Fruit fly (Drosophila melanogaster): ENCODE results near the gene kuk.
A peak's percentile ranks its signal among the peaks of the same experiment; 100 is the strongest.

The kuk gene

dm6 chr3R:17077968-17078417 is 2.1 kb upstream of the kuk start (continued):
- no peak for TF ChIP-seq sisA (GFP tag; IDR thresholded peaks at IDR 0.05)
- TF ChIP-seq CG12659 (GFP tag; optimal IDR thresholded peaks at IDR 0.05): no peak
- no peak for TF ChIP-seq btn (GFP tag; optimal IDR thresholded peaks at IDR 0.05)
- no peak for TF ChIP-seq chm (GFP tag; IDR thresholded peaks at IDR 0.05)
- TF ChIP-seq PHDP (tag; optimal IDR thresholded peaks at IDR 0.05): no peak
- no peak for TF ChIP-seq dan (GFP tag; IDR thresholded peaks at IDR 0.05)
- no peak for TF ChIP-seq NC2α (GFP tag; optimal IDR thresholded peaks at IDR 0.05)
- TF ChIP-seq CG17802 (tag; optimal IDR thresholded peaks at IDR 0.05): no peak
- no peak for TF ChIP-seq dpn (GFP tag; optimal IDR thresholded peaks at IDR 0.05)
- no peak for TF ChIP-seq klu (GFP tag; IDR thresholded peaks at IDR 0.05)
- no peak for TF ChIP-seq Poxn (GFP tag; IDR thresholded peaks at IDR 0.05)
- TF ChIP-seq CG18262 (tag; optimal IDR thresholded peaks at IDR 0.05): no peak
- no peak for TF ChIP-seq Hmx (GFP tag; optimal IDR thresholded peaks at IDR 0.05)
- TF ChIP-seq wor (GFP tag; IDR thresholded peaks at IDR 0.05): no peak
- no peak for TF ChIP-seq Myb (GFP tag; optimal IDR thresholded peaks at IDR 0.05)
- no peak for TF ChIP-seq CG11085 (GFP tag; IDR thresholded peaks at IDR 0.05)
- no peak for TF ChIP-seq Six4 (GFP tag; optimal IDR thresholded peaks at IDR 0.05)
- no peak for TF ChIP-seq CG8478 (optimal IDR thresholded peaks at IDR 0.05)
- TF ChIP-seq Blimp-1 (GFP tag; optimal IDR thresholded peaks at IDR 0.05): no peak
- TF ChIP-seq onecut (GFP tag; IDR thresholded peaks at IDR 0.05): no peak
- TF ChIP-seq CG10979 (tag; optimal IDR thresholded peaks at IDR 0.05): no peak
- no peak for TF ChIP-seq tgo (GFP tag; IDR thresholded peaks at IDR 0.05)
- TF ChIP-seq ssp (GFP tag; IDR thresholded peaks at IDR 0.05): no peak
- no peak for TF ChIP-seq ara (GFP tag; IDR thresholded peaks at IDR 0.05)
- no peak for TF ChIP-seq tup (GFP tag; optimal IDR thresholded peaks at IDR 0.05)
- no peak for TF ChIP-seq CG1024 (GFP tag; IDR thresholded peaks at IDR 0.05)
- no peak for TF ChIP-seq CG10431 (GFP tag; optimal IDR thresholded peaks at IDR 0.05)
- TF ChIP-seq schlank (tag; optimal IDR thresholded peaks at IDR 0.05): no peak
- TF ChIP-seq Dip2 (GFP tag; IDR thresholded peaks at IDR 0.05): no peak
- no peak for TF ChIP-seq CG17385 (GFP tag; optimal IDR thresholded peaks at IDR 0.05)
- 0 out of 3 replicates have a peak, but pooled peaks have one; percentile 18 for TF ChIP-seq knrl (GFP tag; IDR thresholded peaks at IDR 0.05; ENCODE audit: partially characterized antibody)
- TF ChIP-seq B-H2 (GFP tag; optimal IDR thresholded peaks at IDR 0.05): peak; percentile 38
- no peak for TF ChIP-seq ac (GFP tag; optimal IDR thresholded peaks at IDR 0.05)
- TF ChIP-seq Bdp1 (GFP tag; optimal IDR thresholded peaks at IDR 0.05): no peak
- TF ChIP-seq bigmax (GFP tag; optimal IDR thresholded peaks at IDR 0.05): no peak
- peak; percentile 5 for TF ChIP-seq ERR (GFP tag; optimal IDR thresholded peaks at IDR 0.05)
- no peak; the same call in 2 of the 3 replicates for TF ChIP-seq row (GFP tag; IDR thresholded peaks at IDR 0.05)
- TF ChIP-seq nerfin-1 (tag; optimal IDR thresholded peaks at IDR 0.05): no peak
- peak; percentile 17 for TF ChIP-seq CG3163 (GFP tag; optimal IDR thresholded peaks at IDR 0.05)
- no peak for TF ChIP-seq jumu (GFP tag; optimal IDR thresholded peaks at IDR 0.05)
- 0 out of 2 replicates have a peak, but pooled peaks have one; percentile 31 for TF ChIP-seq bowl (GFP tag; IDR thresholded peaks at IDR 0.05)
- TF ChIP-seq CG16815 (GFP tag; optimal IDR thresholded peaks at IDR 0.05): no peak
- TF ChIP-seq pros (GFP tag; optimal IDR thresholded peaks at IDR 0.05): peak; percentile 20
- TF ChIP-seq D19A (tag; optimal IDR thresholded peaks at IDR 0.05): no peak
- no peak for TF ChIP-seq dimm (GFP tag; IDR thresholded peaks at IDR 0.05)
- no peak for TF ChIP-seq CG8089 (GFP tag; optimal IDR thresholded peaks at IDR 0.05)
- TF ChIP-seq Lim3 (GFP tag; IDR thresholded peaks at IDR 0.05): no peak
- TF ChIP-seq CG18764 (GFP tag; optimal IDR thresholded peaks at IDR 0.05): no peak
- TF ChIP-seq Atf6 (GFP tag; IDR thresholded peaks at IDR 0.05): no peak
- TF ChIP-seq CG17186 (GFP tag; optimal IDR thresholded peaks at IDR 0.05): no peak
- no peak for TF ChIP-seq abd-A (tag; optimal IDR thresholded peaks at IDR 0.05)
- TF ChIP-seq H15 (GFP tag; IDR thresholded peaks at IDR 0.05): no peak
- TF ChIP-seq pum (GFP tag; optimal IDR thresholded peaks at IDR 0.05): no peak

Data from whole organism, embryonic.